Worm (Caenorhabditis elegans) whole organism, early embryonic: Measurements from ENCODE around the gene pfut-1.

Experiments used
- B0310.2 ChIP-seq: sonication (generic microtip); optimal IDR thresholded peaks from 2 replicates; lab custom pipeline; 2016; ENCODE audit warnings: mild to moderate bottlenecking, missing genetic modification characterization, missing compliant biosample characterization
- F13C5.2 ChIP-seq: sonication (generic microtip); optimal IDR thresholded peaks from 2 replicates; lab custom pipeline; 2017; ENCODE audit warnings: mild to moderate bottlenecking, missing genetic modification characterization, inconsistent platforms, missing compliant biosample characterization
- aly-1 ChIP-seq: sonication (generic microtip); optimal IDR thresholded peaks from 2 replicates; lab custom pipeline; 2016; ENCODE audit warnings: missing genetic modification characterization, missing compliant biosample characterization
- ama-1 ChIP-seq: fragments of 150-350 bp; optimal IDR thresholded peaks from 2 replicates; lab custom pipeline; 2014
- flt-1 ChIP-seq: fragments of 200-800 bp; sonication (Bioruptor generic); IDR thresholded peaks from 2 replicates; pipeline ENCODE4 v1.3.6; 2022; ENCODE audit warnings: missing genetic modification characterization, missing compliant biosample characterization
- hmg-4 ChIP-seq: fragments of 200-800 bp; sonication (Bioruptor generic); optimal IDR thresholded peaks from 2 replicates; lab custom pipeline; 2018; ENCODE audit warnings: mild to moderate bottlenecking, missing genetic modification characterization, missing compliant biosample characterization
- sea-1 ChIP-seq: fragments of 200-800 bp; sonication (Bioruptor generic); conservative IDR thresholded peaks from 2 replicates; pipeline ENCODE4 v1.3.6; 2022; ENCODE audit warnings: missing genetic modification characterization, missing compliant biosample characterization
- tbx-11 ChIP-seq: fragments of 200-800 bp; sonication (Bioruptor generic); IDR thresholded peaks from 2 replicates; pipeline ENCODE4 v1.3.6; 2022; ENCODE audit warnings: missing genetic modification characterization, missing compliant biosample characterization
- tbx-37 ChIP-seq: fragments of 200-800 bp; sonication (Bioruptor generic); conservative IDR thresholded peaks from 2 replicates; pipeline ENCODE4 v1.3.6; 2022; ENCODE audit warnings: missing genetic modification reagents, missing genetic modification characterization, missing compliant biosample characterization
- tra-4 ChIP-seq: sonication (generic microtip); optimal IDR thresholded peaks from 2 replicates; lab custom pipeline; 2017; ENCODE audit warnings: missing genetic modification characterization, missing compliant biosample characterization

- TF ChIP-seq F13C5.2 (tag; lab: Kevin White, UChicago) = no peak
- TF ChIP-seq hmg-4 = no peak
- no peak for TF ChIP-seq tbx-11 (GFP tag; lab: Robert Waterston, UW)
- TF ChIP-seq aly-1 (tag; lab: Kevin White, UChicago) = no peak
- TF ChIP-seq tbx-37 (GFP tag; lab: Robert Waterston, UW) = no peak
- TF ChIP-seq ama-1 (lab: Kevin White, UChicago) = no peak
- TF ChIP-seq flt-1 (GFP tag; lab: Robert Waterston, UW) = no peak
- TF ChIP-seq tra-4 (tag; lab: Kevin White, UChicago) = no peak
- TF ChIP-seq B0310.2 (tag; lab: Kevin White, UChicago) = no peak
- TF ChIP-seq sea-1 (GFP tag; lab: Robert Waterston, UW) = no peak
These were observed 1.6 kb upstream of the pfut-1 start, which contains the start of gene syx-6 for ce11 chrX:3163972-3164575.
